Worm (Caenorhabditis elegans): Measurements from ENCODE around the gene ctbp-1.

- no peak for TF ChIP-seq hnd-1 (tag; optimal IDR thresholded peaks at IDR 0.05)
- no peak for TF ChIP-seq F13C5.2 (tag; optimal IDR thresholded peaks at IDR 0.05)
- no peak for TF ChIP-seq ceh-13 (GFP tag; optimal IDR thresholded peaks at IDR 0.05)
- TF ChIP-seq aly-1 (tag; optimal IDR thresholded peaks at IDR 0.05) = no peak
- TF ChIP-seq B0310.2 (tag; optimal IDR thresholded peaks at IDR 0.05) = no peak
- TF ChIP-seq flt-1 (GFP tag; IDR thresholded peaks at IDR 0.05) = no peak
- no peak for TF ChIP-seq ets-7 (tag; optimal IDR thresholded peaks at IDR 0.05)
- no peak for TF ChIP-seq tra-4 (tag; optimal IDR thresholded peaks at IDR 0.05)
- no peak for TF ChIP-seq ama-1 (optimal IDR thresholded peaks at IDR 0.05)
Observed at ce11 chrX:5862408-5862807, at the start of gene ctbp-1.

Measured in whole organism, early embryonic.